Worm (Caenorhabditis elegans): ENCODE data around the gene C50H2.5.

The C50H2.5 gene

ce11 chrV:9915021-9915420 lies 3.5 kb upstream of the C50H2.5 start, which contains the start of gene mec-9:
Gene mec-9 (minus strand): TSS chrV:9915121.
- TF ChIP-seq efl-1 (GFP tag; optimal IDR thresholded peaks at IDR 0.05) (no peak), ceh-79 (tag; optimal IDR thresholded peaks at IDR 0.05) (no peak), K12H6.12 (tag; optimal IDR thresholded peaks at IDR 0.05) (no peak), pha-4 (tag; optimal IDR thresholded peaks at IDR 0.05) (no peak), dpl-1 (GFP tag; optimal IDR thresholded peaks at IDR 0.05) (no peak), B0336.3 (GFP tag; IDR thresholded peaks at IDR 0.05) (no peak), tbp1 (GFP tag; optimal IDR thresholded peaks at IDR 0.05) (no peak), F39B2.1 (GFP tag; IDR thresholded peaks at IDR 0.05) (no peak), ceh-27 (GFP tag; optimal IDR thresholded peaks at IDR 0.05) (no peak), sptf-2 (GFP tag; optimal IDR thresholded peaks at IDR 0.05) (no peak), rcor-1 (GFP tag; IDR thresholded peaks at IDR 0.05) (no peak), mxl-1 (tag; optimal IDR thresholded peaks at IDR 0.05) (no peak)

ce11 chrV:9916665-9917064 lies 1.8 kb upstream of the C50H2.5 start, which contains the start of gene C50H2.4:
Gene C50H2.4 (plus strand): TSS chrV:9916965.
- TF ChIP-seq him-1 (tag; optimal IDR thresholded peaks at IDR 0.05), result no peak
- TF ChIP-seq C17E4.6 (GFP tag; IDR thresholded peaks at IDR 0.05), result no peak
- TF ChIP-seq F57C9.4 (tag; optimal IDR thresholded peaks at IDR 0.05), result no peak
- no peak for TF ChIP-seq nhr-27 (tag; optimal IDR thresholded peaks at IDR 0.05)
- TF ChIP-seq gei-17 (GFP tag; optimal IDR thresholded peaks at IDR 0.05), result no peak
- TF ChIP-seq fkh-3 (tag; optimal IDR thresholded peaks at IDR 0.05), result no peak
- TF ChIP-seq tbp1 (GFP tag; optimal IDR thresholded peaks at IDR 0.05), result no peak
- no peak for TF ChIP-seq cebp-1 (GFP tag; IDR thresholded peaks at IDR 0.05)
- TF ChIP-seq cebp-1 (tag; optimal IDR thresholded peaks at IDR 0.05), result no peak
- no peak for TF ChIP-seq Y67H2A.10 (GFP tag; conservative IDR thresholded peaks at IDR 0.05)
- TF ChIP-seq somi-1 (GFP tag; optimal IDR thresholded peaks at IDR 0.05), result no peak

ce11 chrV:9921288-9921687 lies 2.8 kb downstream of the C50H2.5 start, which contains the start of gene ceh-75:
Gene ceh-75 (plus strand): TSS chrV:9921337.
- TF ChIP-seq efl-1 (GFP tag; optimal IDR thresholded peaks at IDR 0.05), result no peak
- no peak for TF ChIP-seq tbx-9 (tag; optimal IDR thresholded peaks at IDR 0.05; ENCODE audit: borderline replicate concordance)
- no peak for TF ChIP-seq mes-4 (tag; optimal IDR thresholded peaks at IDR 0.05)
- TF ChIP-seq madf-10 (tag; optimal IDR thresholded peaks at IDR 0.05), result no peak
- no peak for TF ChIP-seq lin-54 (GFP tag; optimal IDR thresholded peaks at IDR 0.05)
- TF ChIP-seq lin-40 (tag; optimal IDR thresholded peaks at IDR 0.05), result no peak
- TF ChIP-seq ztf-22 (GFP tag; optimal IDR thresholded peaks at IDR 0.05), result no peak
- TF ChIP-seq xnd-1 (tag; optimal IDR thresholded peaks at IDR 0.05), result no peak
- TF ChIP-seq atf-7 (tag; optimal IDR thresholded peaks at IDR 0.05), result no peak

- TF ChIP-seq F52B5.7 (tag; optimal IDR thresholded peaks at IDR 0.05), result no peak
- no peak for TF ChIP-seq F49E8.2 (tag; optimal IDR thresholded peaks at IDR 0.05; ENCODE audit: insufficient read depth)
- TF ChIP-seq ZK185.1 (tag; optimal IDR thresholded peaks at IDR 0.05; ENCODE audit: poor library complexity, severe bottlenecking), result no peak
- no peak for TF ChIP-seq lin-40 (tag; optimal IDR thresholded peaks at IDR 0.05)
- no peak for TF ChIP-seq ztf-6 (GFP tag; IDR thresholded peaks at IDR 0.05)
- TF ChIP-seq dpl-1 (GFP tag; optimal IDR thresholded peaks at IDR 0.05), result no peak
- no peak for TF ChIP-seq nhr-179 (tag; optimal IDR thresholded peaks at IDR 0.05)
- no peak for TF ChIP-seq die-1 (tag; optimal IDR thresholded peaks at IDR 0.05)
- no peak for TF ChIP-seq mel-28 (tag; optimal IDR thresholded peaks at IDR 0.05; ENCODE audit: borderline replicate concordance)
- TF ChIP-seq lin-35 (GFP tag; optimal IDR thresholded peaks at IDR 0.05), result no peak
- no peak for TF ChIP-seq lag-1 (GFP tag; IDR thresholded peaks at IDR 0.05)
- no peak for TF ChIP-seq repo-1 (tag; optimal IDR thresholded peaks at IDR 0.05)
- TF ChIP-seq nfya-2 (GFP tag; IDR thresholded peaks at IDR 0.05), result no peak
- TF ChIP-seq madf-6 (GFP tag; IDR thresholded peaks at IDR 0.05), result no peak
- TF ChIP-seq B0019.2 (GFP tag; conservative IDR thresholded peaks at IDR 0.05), result no peak
- no peak for TF ChIP-seq mxl-1 (tag; optimal IDR thresholded peaks at IDR 0.05)
- TF ChIP-seq mes-4 (tag; optimal IDR thresholded peaks at IDR 0.05), result no peak
These were observed 4.0 kb downstream of the C50H2.5 start, which contains the start of gene C50H2.7 for ce11 chrV:9922481-9922880. Gene C50H2.7 (plus strand): TSS chrV:9922781.
